Fruit fly (Drosophila melanogaster): Measurements from ENCODE around the gene ATPsynE.
A peak's percentile ranks its signal among the peaks of the same experiment; 100 is the strongest.

ATPsynE gene

dm6 chr3R:14307972-14308673, 18.6 kb upstream of the ATPsynE start (continued):
- no peak for TF ChIP-seq HLH54F (GFP tag; optimal IDR thresholded peaks at IDR 0.05)
- no peak for TF ChIP-seq CG8388 (GFP tag; optimal IDR thresholded peaks at IDR 0.05)
- TF ChIP-seq CG33557 (GFP tag; optimal IDR thresholded peaks at IDR 0.05): no peak
- TF ChIP-seq tap (tag; optimal IDR thresholded peaks at IDR 0.05): no peak
- no peak for TF ChIP-seq CG3163 (GFP tag; optimal IDR thresholded peaks at IDR 0.05)
- no peak for TF ChIP-seq Bdp1 (GFP tag; optimal IDR thresholded peaks at IDR 0.05)
- TF ChIP-seq CG5953 (GFP tag; IDR thresholded peaks at IDR 0.05): no peak
- TF ChIP-seq ranshi (GFP tag; IDR thresholded peaks at IDR 0.05): no peak
- no peak for TF ChIP-seq CG31224 (GFP tag; IDR thresholded peaks at IDR 0.05)
- TF ChIP-seq nerfin-2 (GFP tag; IDR thresholded peaks at IDR 0.05; ENCODE audit: partially characterized antibody): peak; percentile 51; the same call in 1 of the 2 replicates
- peak; percentile 23 for TF ChIP-seq Dref (GFP tag; IDR thresholded peaks at IDR 0.05)
- TF ChIP-seq CG10979 (tag; optimal IDR thresholded peaks at IDR 0.05): no peak
- no peak for TF ChIP-seq sim (GFP tag; IDR thresholded peaks at IDR 0.05)
- TF ChIP-seq sd (tag; optimal IDR thresholded peaks at IDR 0.05): peak; percentile 72
- no peak for TF ChIP-seq hth (optimal IDR thresholded peaks at IDR 0.05)
- no peak for TF ChIP-seq CG2712 (tag; optimal IDR thresholded peaks at IDR 0.05)
- TF ChIP-seq ftz-f1 (GFP tag; optimal IDR thresholded peaks at IDR 0.05): peak; percentile 95
- TF ChIP-seq Sin3A (optimal IDR thresholded peaks at IDR 0.05): peak; percentile 1
- TF ChIP-seq CG8089 (GFP tag; optimal IDR thresholded peaks at IDR 0.05): no peak
- no peak for TF ChIP-seq bbx (GFP tag; IDR thresholded peaks at IDR 0.05; ENCODE audit: partially characterized antibody)
- TF ChIP-seq B-H1 (GFP tag; IDR thresholded peaks at IDR 0.05): no peak
- no peak for TF ChIP-seq NfI (GFP tag; optimal IDR thresholded peaks at IDR 0.05)
- no peak for TF ChIP-seq D19A (tag; optimal IDR thresholded peaks at IDR 0.05)
- no peak for TF ChIP-seq CG31388 (GFP tag; optimal IDR thresholded peaks at IDR 0.05)
- TF ChIP-seq unc-4 (GFP tag; IDR thresholded peaks at IDR 0.05; ENCODE audit: partially characterized antibody): no peak
- no peak for TF ChIP-seq hbn (GFP tag; IDR thresholded peaks at IDR 0.05; ENCODE audit: partially characterized antibody)
- no peak for TF ChIP-seq ind (GFP tag; optimal IDR thresholded peaks at IDR 0.05)
- no peak for TF ChIP-seq CG4854 (GFP tag; optimal IDR thresholded peaks at IDR 0.05)
- no peak for TF ChIP-seq CG6689 (GFP tag; IDR thresholded peaks at IDR 0.05)
- TF ChIP-seq fd64A (GFP tag; optimal IDR thresholded peaks at IDR 0.05): no peak
- peak; percentile 26 for TF ChIP-seq CG8478 (optimal IDR thresholded peaks at IDR 0.05)
- 0 out of 2 replicates have a peak, but pooled peaks have one; percentile 32 for TF ChIP-seq Adf1 (GFP tag; IDR thresholded peaks at IDR 0.05)
- no peak for TF ChIP-seq sr (GFP tag; IDR thresholded peaks at IDR 0.05)
- no peak for TF ChIP-seq lola (GFP tag; optimal IDR thresholded peaks at IDR 0.05)
- no peak for TF ChIP-seq CrebB (tag; optimal IDR thresholded peaks at IDR 0.05)
- no peak for TF ChIP-seq CG9817 (tag; optimal IDR thresholded peaks at IDR 0.05)
- TF ChIP-seq Hmx (GFP tag; optimal IDR thresholded peaks at IDR 0.05): no peak
- no peak for TF ChIP-seq kay (GFP tag; optimal IDR thresholded peaks at IDR 0.05)
- no peak for TF ChIP-seq gt (GFP tag; IDR thresholded peaks at IDR 0.05)
- no peak for TF ChIP-seq dati (GFP tag; IDR thresholded peaks at IDR 0.05)
- TF ChIP-seq CG7271 (tag; optimal IDR thresholded peaks at IDR 0.05): no peak
- TF ChIP-seq z (GFP tag; IDR thresholded peaks at IDR 0.05): no peak
- no peak for TF ChIP-seq CG4328 (GFP tag; optimal IDR thresholded peaks at IDR 0.05)
- no peak for TF ChIP-seq CG10431 (GFP tag; optimal IDR thresholded peaks at IDR 0.05)
- 0 out of 2 replicates have a peak, but pooled peaks have one; percentile 15 for TF ChIP-seq chm (GFP tag; IDR thresholded peaks at IDR 0.05)
- TF ChIP-seq gce (GFP tag; IDR thresholded peaks at IDR 0.05): no peak
- TF ChIP-seq CG9727 (GFP tag; optimal IDR thresholded peaks at IDR 0.05): no peak
- TF ChIP-seq CG11723 (GFP tag; optimal IDR thresholded peaks at IDR 0.05): no peak
- peak; percentile 31 for TF ChIP-seq CoRest (tag; optimal IDR thresholded peaks at IDR 0.05)
- no peak for TF ChIP-seq schlank (tag; optimal IDR thresholded peaks at IDR 0.05)
- no peak for TF ChIP-seq jing (GFP tag; optimal IDR thresholded peaks at IDR 0.05)
